Worm (Caenorhabditis elegans): ENCODE measurements around the gene pqn-67.

- no peak for TF ChIP-seq ztf-23 (GFP tag; IDR thresholded peaks at IDR 0.05)
- TF ChIP-seq tab-1 (GFP tag; IDR thresholded peaks at IDR 0.05), result no peak
- TF ChIP-seq ztf-29 (GFP tag; IDR thresholded peaks at IDR 0.05), result no peak
- TF ChIP-seq T22C8.4 (GFP tag; IDR thresholded peaks at IDR 0.05), result no peak
- TF ChIP-seq flt-1 (GFP tag; IDR thresholded peaks at IDR 0.05), result no peak
- no peak for TF ChIP-seq med-1 (GFP tag; optimal IDR thresholded peaks at IDR 0.05; ENCODE audit: insufficient read depth)
- no peak for TF ChIP-seq ref-1 (GFP tag; conservative IDR thresholded peaks at IDR 0.05)
- TF ChIP-seq klf-2 (GFP tag; conservative IDR thresholded peaks at IDR 0.05), result no peak
- TF ChIP-seq cog-1 (tag; optimal IDR thresholded peaks at IDR 0.05), result no peak
Measured at ce11 chrV:12952287-12952686, 28.1 kb downstream of the pqn-67 start, which contains the start of gene pqn-68.
